Worm (Caenorhabditis elegans): ENCODE measurements around the gene C49C3.7.

DNA sequence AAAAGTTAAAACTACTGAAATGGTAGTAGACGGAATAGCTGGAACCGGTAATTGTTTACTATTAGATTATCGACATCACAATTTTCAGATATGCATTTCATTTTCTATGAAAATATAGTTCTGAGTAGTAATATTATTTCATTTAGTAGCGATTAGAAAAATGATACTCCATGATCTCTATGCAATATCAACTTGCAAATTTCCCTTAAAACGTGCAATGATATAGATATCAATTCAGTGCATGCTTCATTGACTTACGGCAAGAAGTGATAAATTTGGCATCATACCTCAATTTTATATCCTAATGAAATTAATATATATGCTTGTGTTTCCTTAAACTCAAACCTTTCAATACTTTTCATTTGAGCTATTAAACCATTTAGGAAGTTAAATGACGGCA lies 10.3 kb downstream of the C49C3.7 start, which contains the start of gene C49C3.21:
- TF ChIP-seq lin-13 (tag; optimal IDR thresholded peaks at IDR 0.05) (no peak), snpc-4 (tag; optimal IDR thresholded peaks at IDR 0.05) (no peak), ztf-11 (tag; optimal IDR thresholded peaks at IDR 0.05) (no peak), mep-1 (tag; optimal IDR thresholded peaks at IDR 0.05) (no peak), bed-3 (GFP tag; optimal IDR thresholded peaks at IDR 0.05) (no peak), nhr-28 (tag; optimal IDR thresholded peaks at IDR 0.05) (no peak), blmp-1 (tag; optimal IDR thresholded peaks at IDR 0.05) (no peak), unc-39 (tag; optimal IDR thresholded peaks at IDR 0.05) (no peak), elt-1 (tag; optimal IDR thresholded peaks at IDR 0.05; ENCODE audit: borderline replicate concordance, insufficient read depth) (no peak), ces-1 (GFP tag; optimal IDR thresholded peaks at IDR 0.05) (no peak), nhr-237 (tag; optimal IDR thresholded peaks at IDR 0.05) (no peak), hlh-1 (tag; optimal IDR thresholded peaks at IDR 0.05) (no peak), mab-5 (tag; optimal IDR thresholded peaks at IDR 0.05) (no peak)

All from whole organism, mixed stage, embryonic.